Fruit fly (Drosophila melanogaster) whole organism: ENCODE results near the gene Ide.

Source experiments
- CG8478 ChIP-seq: fragments of >200 bp; optimal IDR thresholded peaks from 2 replicates; lab custom pipeline; 2018; ENCODE audit warnings: inconsistent platforms
- Dll ChIP-seq: fragments of >200 bp; optimal IDR thresholded peaks from 2 replicates; lab custom pipeline; 2017
- EcR ChIP-seq, 2 experiments: fragments of >200 bp; optimal IDR thresholded peaks; 2 replicates each; lab custom pipeline; 2017; ENCODE audit warnings: missing biosample characterization in 2 of 2, missing genetic modification characterization in 2 of 2, missing genetic modification reagents in 2 of 2
- pan ChIP-seq: fragments of >200 bp; optimal IDR thresholded peaks from 2 replicates; lab custom pipeline; 2017
- psq ChIP-seq: fragments of >200 bp; optimal IDR thresholded peaks from 2 replicates; lab custom pipeline; 2017
- usp ChIP-seq: fragments of >200 bp; optimal IDR thresholded peaks from 2 replicates; lab custom pipeline; 2017; ENCODE audit warnings: missing biosample characterization, missing genetic modification characterization, mixed read lengths

- TF ChIP-seq EcR (GFP tag; optimal IDR thresholded peaks at IDR 0.05; lab: Kevin White, UChicago) (no peak), usp (no peak), pan (lab: Kevin White, UChicago) (no peak), psq (lab: Kevin White, UChicago) (no peak), Dll (no peak), CG8478 (no peak)
These were observed 24.8 kb upstream of the Ide start for dm6 chr3L:20400515-20400914.
